Fruit fly (Drosophila melanogaster) whole organism, adult: ENCODE data around the gene mRpL2.
A peak's percentile ranks its signal among the peaks of the same experiment; 100 is the strongest.

Experiments
- CG14711 ChIP-seq: fragments of 200-800 bp; sonication (Bioruptor generic); optimal IDR thresholded peaks from 2 replicates; lab custom pipeline; 2018; ENCODE audit warnings: missing biosample characterization, mild to moderate bottlenecking, missing genetic modification characterization, moderate library complexity
- CG7045 ChIP-seq: fragments of 200-800 bp; sonication (Bioruptor generic); optimal IDR thresholded peaks from 2 replicates; lab custom pipeline; 2017; ENCODE audit warnings: missing biosample characterization, mild to moderate bottlenecking, missing genetic modification characterization
- CG7101 ChIP-seq: fragments of 200-800 bp; sonication (Bioruptor generic); optimal IDR thresholded peaks from 2 replicates; lab custom pipeline; 2018; ENCODE audit warnings: missing biosample characterization, mild to moderate bottlenecking, missing genetic modification characterization, moderate library complexity
- Mnt ChIP-seq: fragments of 200-800 bp; sonication (Bioruptor generic); optimal IDR thresholded peaks from 2 replicates; lab custom pipeline; 2016; ENCODE audit warnings: missing biosample characterization, mild to moderate bottlenecking, missing genetic modification characterization
- bab1 ChIP-seq: fragments of 200-800 bp; sonication (Bioruptor generic); optimal IDR thresholded peaks from 3 replicates; lab custom pipeline; 2019; ENCODE audit warnings: missing biosample characterization, mild to moderate bottlenecking, missing genetic modification characterization, moderate library complexity
- cic ChIP-seq: fragments of 200-800 bp; sonication (Bioruptor generic); optimal IDR thresholded peaks from 2 replicates; lab custom pipeline; 2017; ENCODE audit warnings: missing biosample characterization, mild to moderate bottlenecking, missing genetic modification characterization, moderate library complexity

DNA sequence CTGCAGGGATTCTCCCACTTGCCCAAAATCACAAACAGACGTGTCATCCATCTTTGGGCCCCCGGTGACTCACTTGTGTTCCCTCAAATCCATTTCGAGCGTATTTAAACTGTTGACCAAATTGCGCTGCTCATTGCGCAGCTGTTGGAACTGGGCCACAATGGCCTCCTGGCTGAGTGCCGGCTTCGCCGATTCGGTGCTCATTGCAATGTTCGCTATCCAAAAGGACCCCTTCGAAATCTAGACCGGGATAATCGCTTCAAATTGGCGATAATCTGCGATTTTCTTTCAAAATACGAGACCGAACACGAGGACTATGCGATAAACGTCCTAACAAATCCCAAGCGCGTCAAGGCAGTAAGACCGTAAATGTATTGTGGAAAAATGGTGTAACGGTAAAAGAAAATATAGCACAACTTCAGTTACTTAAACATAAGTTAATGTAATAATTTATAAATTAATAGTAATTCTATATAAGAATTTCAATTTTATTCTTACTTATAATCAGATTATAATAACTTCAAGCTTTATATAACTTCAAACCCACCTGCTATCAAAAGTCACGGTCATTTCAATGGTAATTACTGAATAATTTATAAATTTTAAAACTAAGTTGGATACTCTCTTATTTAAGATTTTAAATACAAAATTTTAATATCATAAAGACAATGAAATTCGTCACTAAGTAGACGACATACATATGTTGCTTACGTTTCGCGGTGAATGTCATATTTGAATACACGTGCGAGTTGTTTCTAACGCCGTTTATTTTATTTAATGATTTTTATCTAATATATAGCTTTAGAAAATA lies 46.4 kb upstream of the mRpL2 start, which contains the start of the genes Pfdn2 and Noc1:
- TF ChIP-seq cic (GFP tag; lab: Kevin White, UChicago): no peak
- peak; percentile 92 for TF ChIP-seq Mnt (GFP tag; lab: Kevin White, UChicago)
- peak; percentile 34 for TF ChIP-seq CG14711 (tag; lab: Kevin White, UChicago)
- peak; percentile 35 for TF ChIP-seq bab1 (GFP tag; lab: Kevin White, UChicago)
- no peak for TF ChIP-seq CG7045 (GFP tag; lab: Kevin White, UChicago)
- peak; percentile 66 for TF ChIP-seq CG7101 (tag; lab: Kevin White, UChicago)
